Fruit fly (Drosophila melanogaster): Measurements from ENCODE around the gene CG14811.

CG14811 gene

DNA sequence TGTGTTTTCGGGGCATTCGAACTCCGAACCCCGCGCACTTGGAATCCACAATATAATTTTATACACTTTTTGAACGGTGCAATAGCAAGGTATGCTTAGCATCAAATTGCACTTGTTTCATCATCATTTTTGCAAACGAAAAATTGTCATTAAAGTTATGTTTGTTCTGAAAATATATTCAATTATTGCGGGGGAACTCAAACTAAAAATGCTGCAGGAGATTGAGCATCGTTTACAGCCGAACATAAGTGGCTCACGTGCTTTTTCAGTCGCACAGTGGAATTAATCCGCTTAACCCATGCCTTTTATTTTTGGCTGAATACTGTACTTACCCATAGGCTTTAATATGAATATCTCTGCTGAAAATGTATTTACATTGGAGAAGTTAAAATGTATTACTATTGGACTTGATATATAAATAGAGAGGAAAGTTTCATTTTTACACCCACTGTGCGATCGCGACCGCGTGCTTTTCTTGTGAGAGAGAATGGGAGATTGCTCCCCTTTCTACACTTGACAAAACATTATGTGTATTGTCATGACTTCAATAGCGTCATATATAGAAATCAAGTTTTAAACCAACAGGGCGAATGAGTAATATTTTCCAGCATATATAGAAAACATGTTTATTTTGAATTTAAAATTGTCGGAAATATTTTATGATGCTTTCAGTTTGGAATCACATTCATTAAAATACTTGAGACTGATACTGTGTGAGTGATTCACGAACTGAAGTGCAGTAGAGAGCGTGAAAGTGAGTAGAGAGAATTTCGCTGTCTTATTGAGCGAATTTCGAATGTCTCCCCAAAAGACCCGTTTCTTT, 8.4 kb upstream of the CG14811 start (continued):
- peak; percentile 18 for TF ChIP-seq pzg (GFP tag; optimal IDR thresholded peaks at IDR 0.05)
- TF ChIP-seq CG32532 (GFP tag; IDR thresholded peaks at IDR 0.05) = peak; percentile 98
- peak; percentile 95 for TF ChIP-seq nmo (GFP tag; optimal IDR thresholded peaks at IDR 0.05)
- peak; percentile 86 for TF ChIP-seq CG11560 (tag; IDR thresholded peaks at IDR 0.05)
- TF ChIP-seq CG7928 (GFP tag; optimal IDR thresholded peaks at IDR 0.05) = peak; percentile 65
- peak; percentile 95 for TF ChIP-seq pho (GFP tag; optimal IDR thresholded peaks at IDR 0.05)
- peak; percentile 97 for TF ChIP-seq dysf (GFP tag; IDR thresholded peaks at IDR 0.05)
- peak; percentile 85 for TF ChIP-seq exex (tag; optimal IDR thresholded peaks at IDR 0.05)
- peak; percentile 68 to 84 for TF ChIP-seq Trl (optimal IDR thresholded peaks at IDR 0.05)
- peak; percentile 95 for TF ChIP-seq Trl (GFP tag; optimal IDR thresholded peaks at IDR 0.05)
- peak; percentile 92 for TF ChIP-seq ewg (GFP tag; optimal IDR thresholded peaks at IDR 0.05)
- no peak for TF ChIP-seq yki (optimal IDR thresholded peaks at IDR 0.05)
- TF ChIP-seq CG34224 (GFP tag; IDR thresholded peaks at IDR 0.05; ENCODE audit: partially characterized antibody) = no peak
- peak; percentile 64 for TF ChIP-seq CG14965 (GFP tag; optimal IDR thresholded peaks at IDR 0.05; ENCODE audit: borderline replicate concordance)
- peak; percentile 90 for TF ChIP-seq sqz (GFP tag; optimal IDR thresholded peaks at IDR 0.05)
- peak; percentile 84 for TF ChIP-seq mirr (GFP tag; optimal IDR thresholded peaks at IDR 0.05)
- TF ChIP-seq lab (GFP tag; optimal IDR thresholded peaks at IDR 0.05) = peak; percentile 98
- TF ChIP-seq Fer2 (tag; optimal IDR thresholded peaks at IDR 0.05) = peak; percentile 88
- TF ChIP-seq az2 (GFP tag; optimal IDR thresholded peaks at IDR 0.05) = peak; percentile 94
- peak; percentile 91 for TF ChIP-seq scrt (GFP tag; optimal IDR thresholded peaks at IDR 0.05)
- peak; percentile 92 for TF ChIP-seq D19A (tag; optimal IDR thresholded peaks at IDR 0.05)
- TF ChIP-seq CG18764 (GFP tag; optimal IDR thresholded peaks at IDR 0.05) = peak; percentile 85
- TF ChIP-seq CG17829 (tag; optimal IDR thresholded peaks at IDR 0.05) = peak; percentile 94
- TF ChIP-seq CG5180 (GFP tag; optimal IDR thresholded peaks at IDR 0.05) = peak; percentile 83
- TF ChIP-seq CG3065 (GFP tag; optimal IDR thresholded peaks at IDR 0.05) = peak; percentile 75
- TF ChIP-seq Aef1 (GFP tag; IDR thresholded peaks at IDR 0.05) = peak; percentile 96
- TF ChIP-seq zen2 (GFP tag; IDR thresholded peaks at IDR 0.05; ENCODE audit: partially characterized antibody) = no peak
- peak; percentile 93 for TF ChIP-seq pum (GFP tag; optimal IDR thresholded peaks at IDR 0.05)
- TF ChIP-seq CG14667 (GFP tag; IDR thresholded peaks at IDR 0.05) = peak; percentile 92
- peak; percentile 94 for TF ChIP-seq seq (GFP tag; IDR thresholded peaks at IDR 0.05)
- TF ChIP-seq Taf1 (GFP tag; IDR thresholded peaks at IDR 0.05) = peak; percentile 93
- TF ChIP-seq CG1024 (GFP tag; IDR thresholded peaks at IDR 0.05) = peak; percentile 93
- TF ChIP-seq CG32772 (GFP tag; IDR thresholded peaks at IDR 0.05) = peak; percentile 96
- TF ChIP-seq CG8478 (optimal IDR thresholded peaks at IDR 0.05) = no peak
- peak; percentile 89 for TF ChIP-seq Gsc (GFP tag; IDR thresholded peaks at IDR 0.05)
- TF ChIP-seq Sry-β (GFP tag; optimal IDR thresholded peaks at IDR 0.05) = peak; percentile 71
- peak; percentile 95 for TF ChIP-seq Bteb2 (GFP tag; optimal IDR thresholded peaks at IDR 0.05)
- TF ChIP-seq slbo (GFP tag; IDR thresholded peaks at IDR 0.05) = peak; percentile 98
- peak; percentile 88 for TF ChIP-seq klu (GFP tag; IDR thresholded peaks at IDR 0.05)
- peak; percentile 98 for TF ChIP-seq CG2120 (GFP tag; optimal IDR thresholded peaks at IDR 0.05)
- peak; percentile 92 to 93 for TF ChIP-seq Pdp1 (GFP tag; optimal IDR thresholded peaks at IDR 0.05)
- TF ChIP-seq NFAT (GFP tag; IDR thresholded peaks at IDR 0.05) = peak; percentile 97
- peak; percentile 94 for TF ChIP-seq CG7786 (GFP tag; optimal IDR thresholded peaks at IDR 0.05)
- TF ChIP-seq dati (GFP tag; IDR thresholded peaks at IDR 0.05) = peak; percentile 95
- peak; percentile 57 for TF ChIP-seq Neu2 (GFP tag; optimal IDR thresholded peaks at IDR 0.05; ENCODE audit: borderline replicate concordance)
- TF ChIP-seq Fer3 (tag; optimal IDR thresholded peaks at IDR 0.05) = peak; percentile 98
- no peak for TF ChIP-seq Tbp (GFP tag; optimal IDR thresholded peaks at IDR 0.05)
- peak; percentile 83 for TF ChIP-seq CG3163 (GFP tag; optimal IDR thresholded peaks at IDR 0.05)
- TF ChIP-seq hth (optimal IDR thresholded peaks at IDR 0.05) = no peak
- peak; percentile 89 for TF ChIP-seq her (GFP tag; optimal IDR thresholded peaks at IDR 0.05)
